Fruit fly (Drosophila melanogaster) Kc167 (cell line): ENCODE measurements around the gene Pten.

ENCODE experiments used
- Myc ChIP-seq: fragments of >200 bp; optimal IDR thresholded peaks from 2 replicates; lab custom pipeline; 2017; ENCODE audit warnings: missing external identifiers
- Sin3A ChIP-seq: fragments of >200 bp; optimal IDR thresholded peaks from 2 replicates; lab custom pipeline; 2018; ENCODE audit warnings: missing external identifiers
- h ChIP-seq: fragments of >200 bp; optimal IDR thresholded peaks from 3 replicates; lab custom pipeline; 2018; ENCODE audit warnings: missing external identifiers
- insv ChIP-seq: fragments of >200 bp; optimal IDR thresholded peaks from 3 replicates; lab custom pipeline; 2018; ENCODE audit warnings: missing external identifiers
- psq ChIP-seq: fragments of >200 bp; optimal IDR thresholded peaks from 2 replicates; lab custom pipeline; 2017; ENCODE audit warnings: missing external identifiers
- ttk ChIP-seq: sonication (Bioruptor generic); optimal IDR thresholded peaks from 2 replicates; lab custom pipeline; 2017; ENCODE audit warnings: missing external identifiers

The Pten gene

dm6 chr2L:10261774-10262173, 925 bp upstream of the Pten start:
- no peak for TF ChIP-seq Sin3A (lab: Kevin White, UChicago)
- no peak for TF ChIP-seq psq (lab: Kevin White, UChicago)
- no peak for TF ChIP-seq Myc
- TF ChIP-seq ttk = no peak
- TF ChIP-seq insv (lab: Kevin White, UChicago) = no peak
- TF ChIP-seq h = no peak

DNA sequence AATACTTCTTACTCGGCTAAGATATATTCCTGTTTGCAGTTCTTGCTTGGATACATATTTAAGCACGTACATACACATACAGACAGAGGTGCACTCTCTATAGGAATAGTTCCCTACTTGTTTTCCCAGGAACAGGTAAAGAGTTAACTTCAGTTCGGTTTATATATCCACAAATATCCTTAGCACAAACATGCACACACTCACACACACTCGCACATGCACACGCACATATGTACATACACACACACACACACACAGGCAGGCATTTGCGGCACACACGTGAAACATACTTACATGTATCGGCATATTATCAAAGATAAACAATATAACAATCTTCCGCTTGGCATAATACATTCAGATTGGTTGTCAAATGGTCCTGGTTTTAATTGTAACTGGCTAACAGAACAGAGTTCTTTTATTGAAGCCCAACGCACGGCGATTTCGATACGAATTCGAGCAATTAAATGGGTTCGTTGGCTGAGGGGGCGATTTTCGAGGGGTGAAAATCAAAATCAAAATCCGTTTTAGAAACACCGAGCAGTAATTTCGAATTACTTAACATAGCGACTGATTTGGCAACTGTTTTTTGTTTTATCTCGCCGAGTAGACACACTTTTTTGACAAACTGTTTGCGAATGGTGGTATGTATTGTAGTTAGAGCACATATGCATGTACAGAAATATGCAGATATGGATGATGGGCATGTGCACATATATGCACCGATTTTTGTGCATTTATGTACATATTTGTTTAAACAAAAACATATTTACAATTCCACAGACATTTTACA, 694 bp downstream of the Pten start:
- TF ChIP-seq Sin3A (lab: Kevin White, UChicago) (no peak), psq (lab: Kevin White, UChicago) (no peak)

DNA sequence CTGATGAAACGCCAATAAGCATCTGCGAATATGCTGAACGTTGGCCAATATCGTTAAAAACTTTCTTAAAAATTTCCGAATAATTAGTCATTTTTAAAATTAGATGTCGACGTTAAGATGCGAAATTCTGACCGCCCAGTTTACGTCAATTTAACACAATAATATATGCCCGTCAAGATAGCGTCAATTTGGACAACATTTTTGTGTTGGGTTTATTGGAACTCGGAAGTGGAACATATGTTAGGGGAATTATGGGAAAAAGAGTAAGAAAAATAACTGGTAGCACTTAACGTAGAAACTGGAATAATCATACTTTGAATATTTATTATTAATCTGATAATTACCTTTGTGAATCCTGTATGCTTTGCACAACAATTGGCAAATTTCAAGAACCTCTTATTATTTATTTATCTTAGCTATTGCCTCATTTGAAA, 5.1 kb downstream of the Pten start, which contains the start of gene CG5676:
Gene CG5676 (minus strand): TSS at position 167 of the 434 bp plus-strand sequence.
- no peak for TF ChIP-seq ttk
- no peak for TF ChIP-seq h
- TF ChIP-seq insv (lab: Kevin White, UChicago) = no peak
- no peak for TF ChIP-seq psq (lab: Kevin White, UChicago)
- TF ChIP-seq Myc = no peak
- TF ChIP-seq Sin3A (lab: Kevin White, UChicago) = no peak

dm6 chr2L:10251592-10251991, 9.3 kb downstream of the Pten start, which contains the start of gene Ror:
Gene Ror, plus strand, starts transcription at chr2L:10251843.
- TF ChIP-seq psq (lab: Kevin White, UChicago) = no peak
- TF ChIP-seq h = no peak
- TF ChIP-seq Sin3A (lab: Kevin White, UChicago) = no peak
- TF ChIP-seq ttk = no peak
- TF ChIP-seq Myc = no peak
- no peak for TF ChIP-seq insv (lab: Kevin White, UChicago)

DNA sequence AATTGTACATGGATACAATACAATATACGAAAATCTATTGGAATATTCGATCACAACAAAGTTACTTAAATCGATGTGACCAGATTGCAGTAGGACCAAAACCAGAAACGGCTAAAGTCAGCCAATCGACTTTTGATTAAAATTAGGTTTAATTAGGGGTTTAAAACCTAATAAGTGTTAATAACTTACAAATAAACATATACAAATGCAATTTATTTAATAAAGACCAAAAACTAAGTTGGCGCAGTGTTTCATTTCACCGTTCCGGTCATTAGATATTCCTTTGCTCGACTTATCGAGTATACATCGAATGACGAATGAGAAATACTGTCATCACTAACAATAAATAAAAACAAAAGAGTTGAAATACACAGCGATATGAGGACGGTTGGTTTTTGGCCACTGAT, 10.4 kb downstream of the Pten start, which contains the start of the genes bsk and CG31717:
Gene bsk (minus strand): TSS at position 61 of the 407 bp plus-strand sequence.
Gene CG31717 (plus strand): TSS at position 297 of the 407 bp plus-strand sequence.
- TF ChIP-seq Myc (no peak), insv (lab: Kevin White, UChicago) (no peak), ttk (no peak), psq (lab: Kevin White, UChicago) (no peak), h (no peak), Sin3A (lab: Kevin White, UChicago) (no peak)

DNA sequence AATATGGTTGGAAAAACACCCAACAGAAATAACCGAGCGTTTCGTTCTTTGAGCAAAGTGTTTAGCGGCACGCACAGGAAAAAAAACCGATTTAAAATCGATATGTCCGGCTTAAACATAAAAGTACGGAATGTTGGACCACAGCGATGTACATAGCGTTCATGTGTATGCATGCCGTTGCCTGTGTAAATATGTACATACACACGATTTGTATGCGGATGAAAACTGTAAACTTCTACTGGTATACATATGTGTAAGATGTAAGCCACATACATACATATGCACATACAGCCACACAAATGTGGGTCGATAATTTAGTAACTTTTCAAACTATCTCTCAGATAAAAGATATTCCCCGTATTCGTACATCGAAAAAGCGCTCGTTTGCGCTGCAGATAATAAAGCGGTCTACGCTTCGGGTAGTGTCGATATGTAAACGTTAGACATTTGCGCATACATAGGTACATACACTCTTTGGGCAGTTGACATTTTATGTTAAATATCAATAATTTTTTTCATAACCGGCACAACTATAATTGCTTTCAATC, 11.1 kb downstream of the Pten start:
- TF ChIP-seq Myc = no peak
- TF ChIP-seq Sin3A (lab: Kevin White, UChicago) = no peak
- no peak for TF ChIP-seq psq (lab: Kevin White, UChicago)
- TF ChIP-seq h = no peak
- no peak for TF ChIP-seq ttk

- TF ChIP-seq Myc = no peak
- no peak for TF ChIP-seq h
- TF ChIP-seq ttk = no peak
- no peak for TF ChIP-seq Sin3A (lab: Kevin White, UChicago)
These were observed 14.1 kb downstream of the Pten start, which contains the start of gene chico for dm6 chr2L:10246785-10247190. Gene chico, minus strand, starts transcription at chr2L:10247078.

DNA sequence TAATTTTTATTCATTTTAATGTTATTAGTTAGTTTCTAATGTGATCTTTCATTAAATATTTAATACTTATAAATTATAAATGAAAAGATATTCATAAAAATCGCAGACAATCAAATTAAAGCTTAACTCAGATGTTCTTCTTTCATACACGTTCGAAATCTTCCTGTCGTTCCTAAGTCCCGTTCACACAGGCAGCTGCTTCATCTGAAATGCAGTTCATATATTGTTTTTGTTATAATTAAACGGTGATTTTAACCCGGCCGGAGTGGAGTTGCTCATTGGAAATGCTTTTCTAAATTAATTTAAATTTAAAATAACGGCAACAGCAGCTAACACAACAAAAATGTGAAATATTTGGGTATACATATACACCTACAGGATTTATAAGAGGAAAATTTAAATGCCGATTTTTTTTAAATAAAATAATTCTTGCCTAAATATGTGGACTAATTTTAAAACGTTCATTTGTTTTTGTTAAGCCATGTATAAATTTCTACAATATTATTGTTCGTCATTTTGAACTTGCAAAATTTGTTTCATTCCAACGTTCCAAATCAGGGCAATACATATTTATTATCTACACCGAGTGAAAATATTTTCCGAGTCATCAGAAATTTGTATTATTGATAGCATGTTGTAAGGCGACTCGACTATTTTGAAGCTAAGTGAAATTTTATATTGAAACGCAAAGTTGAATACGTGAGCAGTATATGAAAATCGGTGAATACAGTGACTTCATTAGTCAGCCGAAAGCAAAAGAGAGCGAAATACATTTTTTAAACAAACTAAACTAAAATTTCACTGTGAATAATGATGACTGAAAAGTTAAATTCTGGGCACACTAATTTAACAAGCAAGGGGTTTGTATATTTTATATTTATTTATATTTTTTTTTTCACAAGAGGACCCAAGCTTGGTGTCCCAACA, 21.9 kb downstream of the Pten start, which contains the start of gene me31B:
Gene me31B (plus strand): TSS at position 616 of the 927 bp plus-strand sequence.
- TF ChIP-seq h (no peak), insv (lab: Kevin White, UChicago) (no peak), Myc (no peak), Sin3A (lab: Kevin White, UChicago) (no peak), ttk (no peak), psq (lab: Kevin White, UChicago) (no peak)

DNA sequence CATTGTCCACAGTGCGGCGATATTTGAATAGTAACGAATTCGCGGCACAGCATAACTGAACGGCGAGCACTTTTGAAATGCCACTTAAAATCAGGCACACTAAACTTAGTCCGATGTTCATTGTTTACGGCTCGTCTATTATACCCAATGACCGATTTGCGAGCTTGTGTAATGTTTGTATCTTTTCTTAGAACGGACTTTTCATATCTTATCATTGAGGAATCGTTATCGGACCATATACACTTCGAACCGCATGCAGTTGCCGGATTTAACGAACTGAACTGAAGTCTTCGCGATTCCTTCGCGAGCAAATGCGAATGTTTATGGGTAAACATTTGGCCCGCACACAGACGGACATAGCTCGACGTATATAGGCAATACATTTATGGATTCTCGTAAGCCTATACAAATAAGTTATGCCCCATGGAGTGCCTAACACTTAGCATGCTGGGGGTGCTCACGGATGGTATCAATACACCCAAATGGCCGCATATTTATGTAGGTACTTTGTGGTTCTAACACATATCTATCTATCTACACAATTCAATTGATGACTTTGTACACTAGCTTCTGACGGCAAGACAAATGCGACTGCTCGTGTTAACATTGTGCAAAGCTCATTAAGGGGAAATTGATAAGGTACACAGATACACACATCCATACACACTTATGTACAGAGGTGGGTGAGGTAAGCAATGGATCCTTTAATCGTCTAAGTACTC, 23.0 kb downstream of the Pten start, which contains the start of gene mthl15:
Gene mthl15 (minus strand): TSS at position 593 of the 722 bp plus-strand sequence.
- no peak for TF ChIP-seq Myc
- no peak for TF ChIP-seq Sin3A (lab: Kevin White, UChicago)
- TF ChIP-seq insv (lab: Kevin White, UChicago) = no peak

dm6 chr2L:10232827-10233226, 28.0 kb downstream of the Pten start:
- TF ChIP-seq h = no peak
- no peak for TF ChIP-seq insv (lab: Kevin White, UChicago)
- no peak for TF ChIP-seq Myc
- TF ChIP-seq ttk = no peak
- no peak for TF ChIP-seq Sin3A (lab: Kevin White, UChicago)
- no peak for TF ChIP-seq psq (lab: Kevin White, UChicago)

- TF ChIP-seq Sin3A (lab: Kevin White, UChicago) = no peak
- no peak for TF ChIP-seq psq (lab: Kevin White, UChicago)
- no peak for TF ChIP-seq Myc
- no peak for TF ChIP-seq h
- no peak for TF ChIP-seq ttk
- no peak for TF ChIP-seq insv (lab: Kevin White, UChicago)
These were observed 28.6 kb downstream of the Pten start, which contains the start of gene eEF1delta for dm6 chr2L:10232152-10232816. Gene eEF1delta, plus strand, starts transcription at chr2L:10232507.
